Fruit fly (Drosophila melanogaster) whole organism, embryonic: Measurements from ENCODE around the gene Cyp28c1.
A peak's percentile ranks its signal among the peaks of the same experiment; 100 is the strongest.

Experiments used
- Asciz ChIP-seq: fragments of 200-800 bp; sonication (Bioruptor generic); optimal IDR thresholded peaks from 2 replicates; lab custom pipeline; 2017; ENCODE audit warnings: missing biosample characterization, mild to moderate bottlenecking, missing genetic modification characterization, missing genetic modification reagents
- Bteb2 ChIP-seq: fragments of 200-800 bp; sonication (Bioruptor generic); optimal IDR thresholded peaks from 2 replicates; lab custom pipeline; 2016; ENCODE audit warnings: missing biosample characterization, missing genetic modification characterization
- CG10654 ChIP-seq: fragments of 200-800 bp; sonication (Bioruptor generic); optimal IDR thresholded peaks from 2 replicates; lab custom pipeline; 2016; ENCODE audit warnings: missing biosample characterization, missing genetic modification characterization
- CG11696 ChIP-seq: fragments of 200-800 bp; sonication (Bioruptor generic); IDR thresholded peaks from 2 replicates; pipeline ENCODE4 v1.3.6; 2022; ENCODE audit warnings: missing biosample characterization, missing genetic modification characterization
- CG11723 ChIP-seq: fragments of 200-800 bp; sonication (Bioruptor generic); optimal IDR thresholded peaks from 2 replicates; lab custom pipeline; 2017; ENCODE audit warnings: missing biosample characterization, mild to moderate bottlenecking, missing genetic modification characterization
- CG12071 ChIP-seq: fragments of 200-800 bp; sonication (Bioruptor generic); optimal IDR thresholded peaks from 3 replicates; lab custom pipeline; 2018; ENCODE audit warnings: missing biosample characterization, mild to moderate bottlenecking, missing genetic modification characterization
- CG13123 ChIP-seq: fragments of 200-800 bp; sonication (Bioruptor generic); optimal IDR thresholded peaks from 2 replicates; lab custom pipeline; 2016; ENCODE audit warnings: missing biosample characterization, missing genetic modification characterization
- CG15696 ChIP-seq: fragments of 200-800 bp; sonication (Bioruptor generic); optimal IDR thresholded peaks from 2 replicates; lab custom pipeline; 2019; ENCODE audit warnings: missing biosample characterization, mild to moderate bottlenecking, missing genetic modification characterization, moderate library complexity
- CG1792 ChIP-seq: fragments of 200-800 bp; sonication (Bioruptor generic); optimal IDR thresholded peaks from 2 replicates; lab custom pipeline; 2016; ENCODE audit warnings: missing biosample characterization, missing genetic modification characterization
- CG1832 ChIP-seq: fragments of 200-800 bp; sonication (Bioruptor generic); optimal IDR thresholded peaks from 2 replicates; lab custom pipeline; 2017; ENCODE audit warnings: missing biosample characterization, mild to moderate bottlenecking, missing genetic modification characterization, inconsistent platforms
- CG2678 ChIP-seq: fragments of 200-800 bp; sonication (Bioruptor generic); optimal IDR thresholded peaks from 3 replicates; lab custom pipeline; 2019; ENCODE audit warnings: missing biosample characterization, mild to moderate bottlenecking, missing genetic modification characterization, moderate library complexity
- CG3065 ChIP-seq: fragments of 200-800 bp; sonication (Bioruptor generic); optimal IDR thresholded peaks from 2 replicates; lab custom pipeline; 2016; ENCODE audit warnings: missing biosample characterization, missing genetic modification characterization
- CG3726 ChIP-seq: fragments of 200-800 bp; sonication (Bioruptor generic); IDR thresholded peaks from 3 replicates; pipeline ENCODE4, ENCODE4 v1.3.6; 2022; ENCODE audit warnings: missing biosample characterization, missing genetic modification characterization
- CG3838 ChIP-seq: fragments of 200-800 bp; sonication (Bioruptor generic); optimal IDR thresholded peaks from 3 replicates; lab custom pipeline; 2016; ENCODE audit warnings: missing biosample characterization, missing genetic modification characterization
- CG6272 ChIP-seq: fragments of 200-800 bp; sonication (Bioruptor generic); IDR thresholded peaks from 2 replicates; pipeline ENCODE4 v1.3.6; 2022; ENCODE audit warnings: missing biosample characterization, missing genetic modification characterization
- CG6683 ChIP-seq: fragments of 200-800 bp; sonication (Bioruptor generic); optimal IDR thresholded peaks from 2 replicates; lab custom pipeline; 2017; ENCODE audit warnings: missing biosample characterization, mild to moderate bottlenecking, missing genetic modification characterization, missing genetic modification reagents
- CG7556 ChIP-seq: fragments of 200-800 bp; sonication (Bioruptor generic); optimal IDR thresholded peaks from 2 replicates; lab custom pipeline; 2017; ENCODE audit warnings: missing biosample characterization, mild to moderate bottlenecking, missing genetic modification characterization
- CG7963 ChIP-seq: fragments of 200-800 bp; sonication (Bioruptor generic); IDR thresholded peaks from 3 replicates; pipeline ENCODE4 v1.3.6; 2022; ENCODE audit warnings: missing biosample characterization, missing genetic modification characterization; ENCODE audit not compliant: partially characterized antibody
- CoRest ChIP-seq: fragments of 200-800 bp; sonication (Bioruptor generic); optimal IDR thresholded peaks from 3 replicates; lab custom pipeline; 2018; ENCODE audit warnings: missing biosample characterization, mild to moderate bottlenecking, missing genetic modification characterization, moderate library complexity
- CrebB ChIP-seq: fragments of 200-800 bp; sonication (Bioruptor generic); optimal IDR thresholded peaks from 3 replicates; lab custom pipeline; 2018; ENCODE audit warnings: missing biosample characterization, mild to moderate bottlenecking, missing genetic modification characterization
- Deaf1 ChIP-seq: fragments of 200-800 bp; optimal IDR thresholded peaks from 3 replicates; lab custom pipeline; 2019; ENCODE audit warnings: missing biosample characterization, mild to moderate bottlenecking, missing genetic modification characterization, moderate library complexity
- GATAe ChIP-seq: fragments of 200-800 bp; sonication (Bioruptor generic); conservative IDR thresholded peaks from 2 replicates; pipeline ENCODE4 v1.3.6; 2022; ENCODE audit warnings: missing biosample characterization, missing genetic modification characterization
- Hr39 ChIP-seq: fragments of >200 bp; optimal IDR thresholded peaks from 2 replicates; lab custom pipeline; 2017
- NK7.1 ChIP-seq: fragments of 200-800 bp; sonication (Bioruptor generic); optimal IDR thresholded peaks from 3 replicates; lab custom pipeline; 2016; ENCODE audit warnings: missing biosample characterization, missing genetic modification characterization
- Oli ChIP-seq: fragments of 200-800 bp; sonication (Bioruptor generic); optimal IDR thresholded peaks from 2 replicates; lab custom pipeline; 2018; ENCODE audit warnings: missing biosample characterization, mild to moderate bottlenecking, missing genetic modification characterization, moderate library complexity
- Opbp ChIP-seq: fragments of 200-800 bp; sonication (Bioruptor generic); IDR thresholded peaks from 3 replicates; pipeline ENCODE4 v1.3.6; 2022; ENCODE audit warnings: missing biosample characterization, missing genetic modification characterization; ENCODE audit not compliant: partially characterized antibody
- Ravus ChIP-seq: fragments of 200-800 bp; sonication (Bioruptor generic); IDR thresholded peaks from 2 replicates; pipeline ENCODE4 v1.3.6; 2022; ENCODE audit warnings: missing biosample characterization, missing genetic modification characterization
- Spps ChIP-seq: fragments of 200-800 bp; sonication (Bioruptor generic); optimal IDR thresholded peaks from 2 replicates; lab custom pipeline; 2018; ENCODE audit warnings: missing biosample characterization, mild to moderate bottlenecking, missing genetic modification characterization
- Usf ChIP-seq: fragments of 200-800 bp; sonication (Bioruptor generic); optimal IDR thresholded peaks from 2 replicates; lab custom pipeline; 2017; ENCODE audit warnings: missing genotype, missing biosample characterization, missing genetic modification characterization
- Vsx1 ChIP-seq: fragments of 200-800 bp; sonication (Bioruptor generic); optimal IDR thresholded peaks from 2 replicates; lab custom pipeline; 2017; ENCODE audit warnings: missing biosample characterization, mild to moderate bottlenecking, missing genetic modification characterization, missing genetic modification reagents
- abd-A ChIP-seq: fragments of 200-800 bp; sonication (Bioruptor generic); optimal IDR thresholded peaks from 3 replicates; lab custom pipeline; 2019; ENCODE audit warnings: missing biosample characterization, mild to moderate bottlenecking, missing genetic modification characterization, moderate library complexity
- az2 ChIP-seq: fragments of 200-800 bp; sonication (Bioruptor generic); optimal IDR thresholded peaks from 3 replicates; lab custom pipeline; 2016; ENCODE audit warnings: missing biosample characterization, missing genetic modification characterization
- bowl ChIP-seq: fragments of 200-800 bp; sonication (Bioruptor generic); IDR thresholded peaks from 2 replicates; pipeline ENCODE4 v1.3.6; 2022; ENCODE audit warnings: missing biosample characterization, missing genetic modification characterization
- chinmo ChIP-seq: fragments of 200-800 bp; sonication (Bioruptor generic); IDR thresholded peaks from 4 replicates; pipeline ENCODE4 v1.3.6; 2022; ENCODE audit warnings: missing biosample characterization, missing genetic modification characterization; ENCODE audit not compliant: partially characterized antibody
- crp ChIP-seq, 2 experiments: fragments of 200-800 bp; sonication (Bioruptor generic); optimal IDR thresholded peaks; 2 replicates in 1 of 2; 3 replicates in 1 of 2; lab custom pipeline; 2017; ENCODE audit warnings: missing biosample characterization in 2 of 2, missing genetic modification characterization in 2 of 2, mild to moderate bottlenecking in 1 of 2, moderate library complexity in 1 of 2
- esg ChIP-seq: fragments of 200-800 bp; sonication (Bioruptor generic); conservative IDR thresholded peaks from 2 replicates; pipeline ENCODE4 v1.3.6; 2022; ENCODE audit warnings: missing biosample characterization, missing genetic modification characterization
- fd3F ChIP-seq: fragments of 200-800 bp; sonication (Bioruptor generic); optimal IDR thresholded peaks from 2 replicates; lab custom pipeline; 2018; ENCODE audit warnings: missing biosample characterization, mild to moderate bottlenecking, missing genetic modification characterization, moderate library complexity
- fd64A ChIP-seq: fragments of 200-800 bp; sonication (Bioruptor generic); optimal IDR thresholded peaks from 3 replicates; lab custom pipeline; 2018; ENCODE audit warnings: missing biosample characterization, mild to moderate bottlenecking, missing genetic modification characterization
- fd96Cb ChIP-seq: fragments of 200-800 bp; sonication (Bioruptor generic); optimal IDR thresholded peaks from 2 replicates; lab custom pipeline; 2018; ENCODE audit warnings: missing biosample characterization, mild to moderate bottlenecking, missing genetic modification characterization, moderate library complexity
- gce ChIP-seq: fragments of 200-800 bp; sonication (Bioruptor generic); IDR thresholded peaks from 3 replicates; pipeline ENCODE4 v1.3.6; 2022; ENCODE audit warnings: missing biosample characterization, missing genetic modification characterization
- nau ChIP-seq: fragments of 200-800 bp; sonication (Bioruptor generic); optimal IDR thresholded peaks from 3 replicates; lab custom pipeline; 2017; ENCODE audit warnings: missing biosample characterization, mild to moderate bottlenecking, missing genetic modification characterization, missing genetic modification reagents
- salm ChIP-seq: fragments of 200-800 bp; sonication (Bioruptor generic); optimal IDR thresholded peaks from 2 replicates; lab custom pipeline; 2018; ENCODE audit warnings: missing biosample characterization, mild to moderate bottlenecking, missing genetic modification characterization
- slou ChIP-seq: fragments of 200-800 bp; sonication (Bioruptor generic); optimal IDR thresholded peaks from 3 replicates; lab custom pipeline; 2016; ENCODE audit warnings: missing biosample characterization, missing genetic modification characterization
- ssp ChIP-seq: fragments of 200-800 bp; sonication (Bioruptor generic); IDR thresholded peaks from 2 replicates; pipeline ENCODE4 v1.3.6; 2022; ENCODE audit warnings: missing biosample characterization, missing genetic modification characterization
- stc ChIP-seq: fragments of 200-800 bp; sonication (Bioruptor generic); IDR thresholded peaks from 2 replicates; pipeline ENCODE4 v1.3.6; 2022; ENCODE audit warnings: missing biosample characterization, missing genetic modification characterization
- ttk ChIP-seq: fragments of 200-800 bp; sonication (Bioruptor generic); IDR thresholded peaks from 2 replicates; pipeline ENCODE4 v2.1.2; 2022; ENCODE audit warnings: missing biosample characterization, missing genetic modification characterization
- tx ChIP-seq: fragments of 200-800 bp; sonication (Bioruptor generic); optimal IDR thresholded peaks from 2 replicates; lab custom pipeline; 2016; ENCODE audit warnings: missing biosample characterization, missing genetic modification characterization
- vnd ChIP-seq: fragments of 200-800 bp; sonication (Bioruptor generic); IDR thresholded peaks from 3 replicates; pipeline ENCODE4 v1.3.6; 2022; ENCODE audit warnings: missing biosample characterization, missing genetic modification characterization; ENCODE audit not compliant: partially characterized antibody
- vvl ChIP-seq: fragments of 200-800 bp; sonication (Bioruptor generic); IDR thresholded peaks from 2 replicates; pipeline ENCODE4 v1.3.6; 2022; ENCODE audit warnings: missing biosample characterization, missing genetic modification characterization
- z ChIP-seq: fragments of 200-800 bp; sonication (Bioruptor generic); IDR thresholded peaks from 3 replicates; pipeline ENCODE4 v1.3.6; 2022; ENCODE audit warnings: missing biosample characterization, missing genetic modification characterization

The Cyp28c1 gene

DNA sequence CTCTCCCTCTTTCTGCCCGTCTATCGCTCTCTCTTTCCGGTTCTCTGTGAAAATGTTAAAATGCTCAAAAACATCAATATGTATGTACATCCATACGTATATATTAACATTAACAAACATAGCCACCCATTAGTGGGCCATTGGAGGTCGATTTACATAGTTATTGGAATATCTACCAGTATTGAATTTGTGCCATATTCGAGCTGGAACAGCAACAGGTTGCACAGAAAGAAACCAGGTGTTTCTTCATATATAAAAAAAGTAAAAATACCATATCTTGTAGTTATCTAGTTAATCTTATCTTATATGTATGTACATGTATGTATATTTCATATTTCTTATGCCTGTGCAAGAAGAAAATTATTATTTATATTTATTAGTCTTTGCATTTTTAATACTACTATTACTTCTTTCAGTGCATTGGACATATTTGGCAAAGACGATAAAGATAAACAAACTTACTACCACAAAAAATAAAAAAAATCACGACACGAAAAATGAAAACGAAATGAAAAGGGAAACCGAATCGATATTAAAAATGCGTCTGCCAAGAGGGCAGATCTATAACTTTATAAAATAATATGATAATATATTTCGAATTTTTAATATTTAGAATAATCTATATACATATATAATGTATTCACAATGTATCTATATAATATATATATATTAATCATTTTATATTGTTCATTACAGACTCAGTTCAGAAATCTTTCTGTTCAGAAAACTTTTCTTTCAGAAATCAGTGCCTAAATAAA is 9.3 kb downstream of the Cyp28c1 start (continued):
- TF ChIP-seq vnd (GFP tag; lab: Robert Waterston, UW) (no peak), GATAe (no peak), CG3726 (no peak), CG15696 (tag; lab: Kevin White, UChicago) (no peak), Spps (tag; lab: Kevin White, UChicago) (no peak), Deaf1 (tag; lab: Kevin White, UChicago) (peak; percentile 20), az2 (peak; percentile 25), Vsx1 (GFP tag; lab: Kevin White, UChicago) (peak; percentile 36), salm (tag; lab: Kevin White, UChicago) (peak; percentile 8), slou (GFP tag; lab: Kevin White, UChicago) (no peak), Hr39 (lab: Kevin White, UChicago) (no peak), CG6272 (no peak), Opbp (GFP tag; lab: Robert Waterston, UW) (no peak), fd64A (no peak), ttk (GFP tag; lab: Robert Waterston, UW) (no peak), Oli (tag; lab: Kevin White, UChicago) (peak; percentile 54), z (no peak), bowl (no peak), stc (GFP tag; lab: Robert Waterston, UW) (peak; percentile 77), Usf (GFP tag; lab: Kevin White, UChicago) (no peak), chinmo (GFP tag; lab: Robert Waterston, UW) (no peak), CG12071 (GFP tag; lab: Kevin White, UChicago) (peak; percentile 4), CG1832 (GFP tag; lab: Kevin White, UChicago) (no peak), CG11723 (no peak), CG11696 (GFP tag; lab: Robert Waterston, UW) (no peak), NK7.1 (GFP tag; lab: Kevin White, UChicago) (no peak), CG3838 (GFP tag; lab: Kevin White, UChicago) (no peak), tx (no peak), vvl (GFP tag; lab: Robert Waterston, UW) (peak; percentile 85), CG6683 (GFP tag; lab: Kevin White, UChicago) (no peak), CG2678 (tag; lab: Kevin White, UChicago) (peak; percentile 69), CG7963 (GFP tag; lab: Robert Waterston, UW) (no peak), CG7556 (GFP tag; lab: Kevin White, UChicago) (peak; percentile 30), crp (GFP tag; optimal IDR thresholded peaks at IDR 0.05; lab: Kevin White, UChicago) (no peak), nau (GFP tag; lab: Kevin White, UChicago) (no peak), esg (GFP tag; lab: Robert Waterston, UW) (0 out of 2 replicates have a peak, but pooled peaks have one; percentile 21), fd96Cb (peak; percentile 52), gce (GFP tag; lab: Robert Waterston, UW) (no peak), CG13123 (no peak), CG10654 (GFP tag; lab: Kevin White, UChicago) (peak; percentile 13), Asciz (GFP tag; lab: Kevin White, UChicago) (peak; percentile 63), ssp (GFP tag; lab: Robert Waterston, UW) (no peak), fd3F (GFP tag; lab: Kevin White, UChicago) (peak; percentile 60), Bteb2 (GFP tag; lab: Kevin White, UChicago) (no peak), CG3065 (no peak), CrebB (tag; lab: Kevin White, UChicago) (no peak), abd-A (peak; percentile 78), Ravus (GFP tag; lab: Robert Waterston, UW) (no peak), CoRest (tag; lab: Kevin White, UChicago) (peak; percentile 60), CG1792 (GFP tag; lab: Kevin White, UChicago) (no peak)
